Fruit fly (Drosophila melanogaster): ENCODE data around the gene Abp1.

- TF ChIP-seq EcR (GFP tag; optimal IDR thresholded peaks at IDR 0.05) (no peak), CG8478 (optimal IDR thresholded peaks at IDR 0.05) (no peak), psq (optimal IDR thresholded peaks at IDR 0.05) (no peak), usp (GFP tag; optimal IDR thresholded peaks at IDR 0.05) (no peak)
Observed at dm6 chr3L:13503631-13504030, 17.6 kb upstream of the Abp1 start.

Measured in whole organism.